Worm (Caenorhabditis elegans): ENCODE measurements around the gene prx-13.

prx-13 gene

DNA sequence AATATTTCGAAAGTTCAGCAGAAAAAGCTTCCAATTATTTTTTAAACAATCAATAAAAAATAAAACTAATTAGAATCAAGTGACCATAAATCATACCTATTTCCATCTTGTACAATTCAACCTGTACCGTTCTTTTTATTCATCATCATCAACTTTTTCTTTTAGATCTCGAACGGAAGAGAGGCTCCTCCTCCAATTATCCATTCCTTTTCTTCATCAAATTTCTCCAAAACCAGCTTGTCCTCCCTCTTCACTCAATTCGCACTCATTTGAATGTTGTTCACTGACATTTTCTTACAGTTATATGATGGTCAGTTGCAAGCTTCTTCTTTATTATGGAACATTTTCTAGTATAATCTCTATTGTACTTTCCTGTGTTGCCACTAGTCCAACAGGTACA is 10.0 kb upstream of the prx-13 start, which contains the start of gene C30G12.4:
TSS of gene C30G12.4 (plus strand) at position 301 of the 400 bp plus-strand sequence.
- TF ChIP-seq zip-5 (tag; optimal IDR thresholded peaks at IDR 0.05) (no peak), pha-4 (tag; optimal IDR thresholded peaks at IDR 0.05) (no peak), ceh-34 (tag; optimal IDR thresholded peaks at IDR 0.05) (no peak), C38D4.7 (GFP tag; optimal IDR thresholded peaks at IDR 0.05) (no peak), pros-1 (tag; optimal IDR thresholded peaks at IDR 0.05) (no peak)

DNA sequence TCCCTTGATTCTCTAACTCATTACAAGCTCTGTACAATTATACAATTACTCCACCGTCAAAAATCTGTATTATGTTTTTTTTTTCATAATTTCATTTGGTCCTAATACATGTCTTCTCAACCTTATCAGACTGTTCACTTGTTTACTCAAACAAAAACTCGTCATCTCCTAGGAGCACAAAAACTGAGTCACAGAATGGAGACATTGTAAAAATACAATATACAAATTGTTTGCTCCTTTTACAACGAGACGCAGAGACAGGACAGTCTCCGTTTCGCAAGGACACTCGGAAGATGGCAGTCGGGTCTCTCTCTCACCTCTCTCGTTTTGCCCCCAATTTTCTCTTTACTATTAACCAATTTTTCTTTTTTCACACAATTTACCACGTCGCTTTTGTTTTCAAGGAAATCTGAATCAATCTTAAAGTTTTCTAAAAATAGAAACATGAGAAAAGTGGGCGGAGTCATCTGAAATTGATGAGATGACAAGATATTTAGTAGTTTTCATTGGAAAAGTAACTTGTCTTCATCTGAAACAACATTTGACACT is 3.9 kb upstream of the prx-13 start, which contains the start of gene F32A5.8:
TSS of gene F32A5.8 (plus strand) at position 499 of the 549 bp plus-strand sequence.
- TF ChIP-seq odd-2 (tag; optimal IDR thresholded peaks at IDR 0.05) (peak; percentile 3), dve-1 (tag; optimal IDR thresholded peaks at IDR 0.05) (peak; percentile 50), zip-5 (tag; optimal IDR thresholded peaks at IDR 0.05) (no peak)

DNA sequence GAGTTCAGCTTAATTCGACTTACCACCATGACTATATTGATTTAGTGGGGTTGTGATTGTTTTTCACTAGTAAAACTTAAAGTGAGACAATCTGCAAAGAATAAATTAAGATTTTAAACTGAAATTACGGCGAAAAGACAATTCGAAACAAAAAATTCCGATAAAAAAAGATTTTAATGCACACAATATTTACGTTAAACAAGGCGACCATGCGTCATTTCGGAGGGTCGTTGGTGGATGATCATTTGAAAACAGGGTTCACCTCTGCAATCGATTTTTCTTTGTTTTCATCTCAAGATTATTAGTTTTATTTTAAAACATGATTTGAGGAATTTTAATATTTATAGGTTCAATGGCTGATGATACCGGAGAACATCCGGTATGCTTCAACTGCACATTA is 1.3 kb upstream of the prx-13 start, which contains the start of gene lsm-4:
TSS of gene lsm-4 (minus strand) at position 91 of the 400 bp plus-strand sequence.
- TF ChIP-seq fax-1 (tag; optimal IDR thresholded peaks at IDR 0.05) (no peak), ceh-24 (tag; optimal IDR thresholded peaks at IDR 0.05) (no peak), ceh-48 (tag; optimal IDR thresholded peaks at IDR 0.05) (peak; percentile 30), unc-42 (tag; optimal IDR thresholded peaks at IDR 0.05) (no peak)

DNA sequence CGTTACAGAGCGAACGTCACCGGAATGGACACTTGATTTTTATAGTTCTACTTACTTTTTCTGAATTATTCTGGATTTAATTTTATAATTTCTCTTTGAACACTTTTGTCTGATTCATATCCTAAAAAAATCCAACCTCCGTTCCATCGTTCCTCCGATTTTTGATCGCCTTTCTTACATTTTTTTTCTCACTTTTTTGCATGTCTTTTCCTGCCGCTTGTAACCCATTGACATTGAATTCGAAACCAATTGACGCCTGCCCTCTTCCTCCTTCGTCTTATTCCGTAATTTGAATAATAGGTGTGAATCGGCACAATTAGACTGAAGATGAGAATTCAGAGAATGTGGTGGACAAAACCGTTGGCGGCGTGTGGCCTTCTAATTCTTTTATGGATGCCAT is 6.2 kb downstream of the prx-13 start, which contains the start of gene skpo-3:
TSS of gene skpo-3 (plus strand) at position 301 of the 400 bp plus-strand sequence.
- TF ChIP-seq unc-55 (GFP tag; optimal IDR thresholded peaks at IDR 0.05) (no peak), ceh-30 (tag; optimal IDR thresholded peaks at IDR 0.05) (no peak), K02D7.2 (tag; optimal IDR thresholded peaks at IDR 0.05) (no peak), unc-3 (GFP tag; conservative IDR thresholded peaks at IDR 0.05) (no peak), unc-3 (tag; optimal IDR thresholded peaks at IDR 0.05) (no peak), pros-1 (tag; optimal IDR thresholded peaks at IDR 0.05) (no peak), madf-2 (tag; optimal IDR thresholded peaks at IDR 0.05) (no peak), npax-4 (tag; optimal IDR thresholded peaks at IDR 0.05) (no peak), dmd-4 (tag; optimal IDR thresholded peaks at IDR 0.05; ENCODE audit: borderline replicate concordance) (no peak), che-1 (tag; optimal IDR thresholded peaks at IDR 0.05) (no peak), tbx-7 (tag; optimal IDR thresholded peaks at IDR 0.05) (no peak), unc-86 (tag; optimal IDR thresholded peaks at IDR 0.05) (no peak), ceh-19 (GFP tag; optimal IDR thresholded peaks at IDR 0.05) (no peak), ceh-48 (tag; optimal IDR thresholded peaks at IDR 0.05) (no peak)

DNA sequence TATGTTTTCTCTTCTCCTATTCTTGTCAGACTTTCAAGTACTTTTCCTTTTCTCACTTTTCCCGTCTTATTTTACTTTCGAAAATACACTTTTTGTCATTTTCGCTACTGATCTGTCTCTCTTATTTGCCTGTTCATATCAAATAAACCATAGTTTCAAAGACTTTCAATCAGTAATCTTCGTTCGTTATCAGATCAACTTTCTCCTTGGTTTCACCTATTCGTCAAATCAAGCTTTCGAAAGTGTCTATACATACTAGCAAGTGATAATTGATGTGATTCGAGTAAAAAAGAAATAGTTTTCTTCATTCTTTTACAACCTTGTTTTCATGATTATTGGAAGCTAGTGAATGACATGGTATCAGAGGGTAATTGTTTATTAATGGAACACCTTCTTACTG is 9.1 kb downstream of the prx-13 start:
- no peak for TF ChIP-seq elt-2 (tag; optimal IDR thresholded peaks at IDR 0.05)
- no peak for TF ChIP-seq lim-6 (tag; optimal IDR thresholded peaks at IDR 0.05)

DNA sequence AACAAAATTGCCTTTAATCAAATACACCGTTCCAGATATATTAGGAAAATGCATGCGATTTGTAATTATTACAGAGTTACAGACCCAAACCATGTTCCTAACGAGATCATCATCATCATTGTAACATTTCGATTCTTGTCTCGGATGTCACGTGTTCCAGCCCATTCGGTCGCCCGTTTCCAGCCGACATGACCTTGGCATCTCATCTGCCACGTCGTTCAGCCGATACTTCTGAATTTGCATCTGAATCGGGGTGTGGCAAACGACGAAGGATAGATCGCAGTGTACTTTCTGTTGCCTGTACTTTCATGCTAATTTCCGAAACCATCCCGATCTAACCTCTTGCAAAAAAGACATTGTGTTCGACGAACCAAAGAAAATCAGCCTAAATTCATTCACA is 12.1 kb downstream of the prx-13 start:
- no peak for TF ChIP-seq fkh-6 (tag; optimal IDR thresholded peaks at IDR 0.05)
- no peak for TF ChIP-seq pax-1 (tag; optimal IDR thresholded peaks at IDR 0.05)
- TF ChIP-seq sox-2 (GFP tag; IDR thresholded peaks at IDR 0.05), result no peak
- TF ChIP-seq T23F11.4 (GFP tag; optimal IDR thresholded peaks at IDR 0.05), result no peak
- no peak for TF ChIP-seq fkh-10 (GFP tag; optimal IDR thresholded peaks at IDR 0.05)
- no peak for TF ChIP-seq lim-6 (tag; optimal IDR thresholded peaks at IDR 0.05)
- TF ChIP-seq unc-55 (GFP tag; optimal IDR thresholded peaks at IDR 0.05), result no peak
- TF ChIP-seq C08G9.2 (tag; optimal IDR thresholded peaks at IDR 0.05), result no peak
- TF ChIP-seq pha-4 (tag; optimal IDR thresholded peaks at IDR 0.05), result no peak
- TF ChIP-seq sox-4 (tag; optimal IDR thresholded peaks at IDR 0.05), result no peak
